Worm (Caenorhabditis elegans) whole organism, young adult: ENCODE results near the gene Y38E10A.28.

ENCODE experiments used
- ama-1 ChIP-seq, 3 experiments: fragments of 150-350 bp in 1 of 3; sonication (generic microtip) in 2 of 3; optimal IDR thresholded peaks; 2 replicates each; lab custom pipeline; 2014 to 2018; ENCODE audit warnings: missing biosample characterization in 2 of 3, missing genetic modification characterization in 2 of 3, missing genetic modification reagents in 2 of 3
- lin-35 ChIP-seq, 3 experiments: fragments of 150-350 bp in 2 of 3; sonication (generic microtip) in 1 of 3; optimal IDR thresholded peaks; 2 replicates each; lab custom pipeline; 2014 to 2018; ENCODE audit warnings: missing biosample characterization in 3 of 3, missing genetic modification characterization in 3 of 3, missing genetic modification reagents in 3 of 3
- lin-40 ChIP-seq: sonication (generic microtip); optimal IDR thresholded peaks from 2 replicates; lab custom pipeline; 2016; ENCODE audit warnings: missing genetic modification characterization, mild to moderate bottlenecking, missing compliant biosample characterization, missing genotype, missing genetic modification reagents
- pha-4 ChIP-seq: fragments of 150-350 bp; sonication (generic microtip); optimal IDR thresholded peaks from 2 replicates; lab custom pipeline; 2014; ENCODE audit warnings: missing biosample characterization, missing genetic modification reagents, missing genetic modification characterization
- sea-2 ChIP-seq: fragments of 200-800 bp; sonication (Bioruptor generic); IDR thresholded peaks from 2 replicates; pipeline ENCODE4 v1.3.6; 2022; ENCODE audit warnings: missing genetic modification characterization, missing compliant biosample characterization
- snpc-4 ChIP-seq, 5 experiments: fragments of 150-350 bp in 1 of 5; sonication (generic microtip) in 4 of 5; optimal IDR thresholded peaks; 2 replicates each; lab custom pipeline; 2014 to 2018; ENCODE audit warnings: missing genetic modification characterization in 5 of 5, missing biosample characterization in 3 of 5, antibody characterized with exemption in 2 of 5, mild to moderate bottlenecking in 2 of 5, missing compliant biosample characterization in 2 of 5, missing genotype in 2 of 5, moderate library complexity in 2 of 5, missing genetic modification reagents in 1 of 5
- unc-130 ChIP-seq: sonication (generic microtip); optimal IDR thresholded peaks from 2 replicates; lab custom pipeline; 2016; ENCODE audit warnings: missing genetic modification reagents, missing genetic modification characterization, missing compliant biosample characterization
- ztf-3 ChIP-seq: fragments of 200-800 bp; sonication (Bioruptor generic); optimal IDR thresholded peaks from 2 replicates; lab custom pipeline; 2018; ENCODE audit warnings: mild to moderate bottlenecking, missing genetic modification characterization, missing compliant biosample characterization

DNA sequence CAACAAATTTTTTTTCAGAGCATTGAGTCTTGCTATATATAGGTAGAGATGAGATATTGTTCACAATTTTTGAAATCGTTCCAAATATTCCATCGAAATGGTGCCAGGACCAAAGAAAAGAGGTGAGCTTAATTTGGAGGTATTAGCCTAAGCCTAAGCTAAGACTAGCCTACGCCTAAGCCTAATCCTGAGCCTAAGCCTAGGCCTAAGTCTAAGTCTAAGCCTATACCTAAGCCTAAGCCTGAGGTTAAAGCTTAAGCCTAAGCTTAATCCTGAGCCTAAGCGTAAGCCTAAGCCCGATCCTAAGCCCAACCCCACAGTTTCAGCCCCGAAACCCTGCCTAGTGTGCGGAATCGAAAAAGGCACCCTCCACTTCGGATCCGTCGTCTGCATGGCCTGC is 7.1 kb downstream of the Y38E10A.28 start, which contains the start of gene nhr-234:
- TF ChIP-seq lin-40 (tag; lab: Kevin White, UChicago) (no peak), pha-4 (no peak), sea-2 (GFP tag; lab: Robert Waterston, UW) (no peak), lin-35 (GFP tag; optimal IDR thresholded peaks at IDR 0.05; lab: Kevin White, UChicago) (no peak), snpc-4 (GFP tag; optimal IDR thresholded peaks at IDR 0.05; lab: Kevin White, UChicago) (no peak), snpc-4 (tag; optimal IDR thresholded peaks at IDR 0.05; lab: Kevin White, UChicago) (no peak), ztf-3 (GFP tag; lab: Kevin White, UChicago) (no peak), unc-130 (no peak), ama-1 (optimal IDR thresholded peaks at IDR 0.05; lab: Kevin White, UChicago) (no peak), ama-1 (GFP tag; optimal IDR thresholded peaks at IDR 0.05; lab: Kevin White, UChicago) (no peak)
